Worm (Caenorhabditis elegans): ENCODE results near the gene dlc-4.

dlc-4 gene

DNA sequence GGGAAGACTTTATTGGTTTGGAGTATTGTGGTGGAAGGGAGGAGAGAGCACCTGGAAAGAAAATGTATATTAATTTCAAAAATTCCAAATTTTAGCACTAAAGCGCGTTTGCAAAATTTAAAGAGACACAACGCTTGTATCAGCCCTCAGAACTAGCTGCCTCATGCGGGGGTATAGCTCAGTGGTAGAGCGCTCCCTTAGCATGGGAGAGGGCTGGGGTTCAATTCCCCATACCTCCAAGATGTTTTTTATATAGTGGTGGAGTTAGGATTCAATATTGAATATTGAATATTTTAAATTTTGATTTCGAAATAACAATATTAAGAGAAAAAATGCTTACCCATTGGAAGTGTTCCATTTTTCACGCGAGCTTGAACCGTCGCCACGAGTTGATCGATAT lies 44.0 kb upstream of the dlc-4 start (continued):
- TF ChIP-seq dox-1 (GFP tag; IDR thresholded peaks at IDR 0.05), result no peak; the same call in 1 of the 2 replicates
- peak; percentile 94 for TF ChIP-seq attf-6 (GFP tag; IDR thresholded peaks at IDR 0.05)
- peak; percentile 58; the same call in 1 of the 2 replicates for TF ChIP-seq hsf-1 (GFP tag; IDR thresholded peaks at IDR 0.05)
- TF ChIP-seq nfya-2 (GFP tag; IDR thresholded peaks at IDR 0.05), result no peak
- TF ChIP-seq chd-7 (tag; optimal IDR thresholded peaks at IDR 0.05), result peak; percentile 62
- peak; percentile 64 for TF ChIP-seq F52B5.7 (tag; optimal IDR thresholded peaks at IDR 0.05)
- TF ChIP-seq B0035.1 (tag; optimal IDR thresholded peaks at IDR 0.05), result no peak
- no peak for TF ChIP-seq aptf-2 (GFP tag; conservative IDR thresholded peaks at IDR 0.05)
- TF ChIP-seq snpc-4 (GFP tag; optimal IDR thresholded peaks at IDR 0.05), result peak; percentile 86
- TF ChIP-seq snpc-4 (tag; optimal IDR thresholded peaks at IDR 0.05), result peak; percentile 50 to 95 (median 92)
- TF ChIP-seq ceh-100 (GFP tag; IDR thresholded peaks at IDR 0.05), result peak; percentile 68
- no peak for TF ChIP-seq hlh-26 (GFP tag; conservative IDR thresholded peaks at IDR 0.05)
- no peak for TF ChIP-seq Y79H2A.3 (GFP tag; conservative IDR thresholded peaks at IDR 0.05)
- TF ChIP-seq F57A8.1 (GFP tag; optimal IDR thresholded peaks at IDR 0.05), result no peak
- TF ChIP-seq nfyb-1 (GFP tag; IDR thresholded peaks at IDR 0.05), result peak; percentile 76
- no peak for TF ChIP-seq xnd-1 (tag; optimal IDR thresholded peaks at IDR 0.05)
- TF ChIP-seq fkh-3 (tag; optimal IDR thresholded peaks at IDR 0.05), result peak; percentile 71
- TF ChIP-seq mcd-1 (GFP tag; IDR thresholded peaks at IDR 0.05), result peak; percentile 69
- no peak for TF ChIP-seq akir-1 (GFP tag; optimal IDR thresholded peaks at IDR 0.05)
- TF ChIP-seq ceh-91 (GFP tag; IDR thresholded peaks at IDR 0.05), result no peak
- TF ChIP-seq tbx-9 (tag; optimal IDR thresholded peaks at IDR 0.05; ENCODE audit: borderline replicate concordance), result no peak
- no peak for TF ChIP-seq F10E7.11 (tag; optimal IDR thresholded peaks at IDR 0.05)
- TF ChIP-seq unc-130 (GFP tag; optimal IDR thresholded peaks at IDR 0.05), result no peak
- peak; percentile 55 for TF ChIP-seq lin-54 (GFP tag; optimal IDR thresholded peaks at IDR 0.05)
- peak; percentile 42 for TF ChIP-seq hlh-12 (tag; optimal IDR thresholded peaks at IDR 0.05)
- no peak for TF ChIP-seq lag-1 (GFP tag; IDR thresholded peaks at IDR 0.05)
- TF ChIP-seq Y95B8A.8 (GFP tag; IDR thresholded peaks at IDR 0.05), result no peak
- TF ChIP-seq madf-6 (GFP tag; IDR thresholded peaks at IDR 0.05), result peak; percentile 55
- peak; percentile 31 for TF ChIP-seq T26A5.8 (tag; optimal IDR thresholded peaks at IDR 0.05)
- no peak for TF ChIP-seq lir-1 (GFP tag; conservative IDR thresholded peaks at IDR 0.05)
- no peak for TF ChIP-seq B0019.2 (GFP tag; conservative IDR thresholded peaks at IDR 0.05)

DNA sequence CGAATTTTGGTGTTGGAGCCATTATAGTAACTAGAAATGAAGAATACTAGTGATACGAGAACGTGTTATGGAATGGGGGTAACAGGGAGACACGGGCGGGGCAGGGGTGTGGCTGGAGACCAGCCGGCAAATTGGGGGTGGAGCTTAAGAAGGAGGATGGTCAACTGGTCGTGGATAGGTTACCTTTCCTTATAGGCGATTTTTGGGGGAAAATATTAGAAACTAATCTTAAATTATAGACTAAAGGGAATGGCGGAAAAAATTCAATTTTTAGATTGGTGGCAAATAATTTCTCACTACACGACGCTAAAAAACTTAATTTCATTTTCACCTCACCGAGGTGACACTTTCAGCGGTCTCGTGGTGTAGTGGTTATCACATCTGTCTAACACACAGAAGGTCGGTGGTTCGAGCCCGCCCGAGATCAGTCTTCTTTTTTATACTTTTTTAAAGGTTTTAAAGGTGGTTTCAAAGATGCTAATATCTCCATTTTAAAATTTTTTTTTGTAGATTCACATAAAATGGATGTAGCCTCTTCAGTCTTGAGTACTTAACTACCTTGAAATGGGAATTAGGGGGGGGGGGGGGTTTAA lies 43.2 kb upstream of the dlc-4 start, which contains the start of gene Y65A5A.1:
Gene Y65A5A.1, minus strand, starts transcription at position 51 of the 593 bp plus-strand sequence.
- TF ChIP-seq ceh-27 (GFP tag; optimal IDR thresholded peaks at IDR 0.05) (no peak), C06A6.2 (GFP tag; conservative IDR thresholded peaks at IDR 0.05) (no peak), mcd-1 (GFP tag; IDR thresholded peaks at IDR 0.05) (peak; percentile 37; the same call in 1 of the 2 replicates), B0261.1 (tag; optimal IDR thresholded peaks at IDR 0.05) (peak; percentile 72), let-607 (tag; optimal IDR thresholded peaks at IDR 0.05) (peak in 1 of 2 experiments; percentile 9), Y56A3A.18 (GFP tag; IDR thresholded peaks at IDR 0.05) (0 out of 2 replicates have a peak, but pooled peaks have one; percentile 34), ceh-58 (GFP tag; IDR thresholded peaks at IDR 0.05) (no peak), Y95B8A.8 (GFP tag; IDR thresholded peaks at IDR 0.05) (no peak), repo-1 (tag; optimal IDR thresholded peaks at IDR 0.05) (peak; percentile 19), lsl-1 (GFP tag; optimal IDR thresholded peaks at IDR 0.05) (peak; percentile 11), ZK185.1 (tag; optimal IDR thresholded peaks at IDR 0.05; ENCODE audit: poor library complexity, severe bottlenecking) (peak; percentile 67), rcor-1 (GFP tag; IDR thresholded peaks at IDR 0.05) (peak; percentile 46; the same call in 1 of the 2 replicates), lir-1 (GFP tag; conservative IDR thresholded peaks at IDR 0.05) (no peak), cebp-1 (GFP tag; IDR thresholded peaks at IDR 0.05) (no peak), cebp-1 (tag; optimal IDR thresholded peaks at IDR 0.05) (peak; percentile 34), attf-6 (GFP tag; IDR thresholded peaks at IDR 0.05) (peak; percentile 93), ztf-18 (tag; optimal IDR thresholded peaks at IDR 0.05) (peak; percentile 61), ztf-25 (GFP tag; IDR thresholded peaks at IDR 0.05) (peak; percentile 70; the same call in 1 of the 2 replicates), tbp1 (GFP tag; optimal IDR thresholded peaks at IDR 0.05) (peak; percentile 89), madf-10 (tag; optimal IDR thresholded peaks at IDR 0.05) (peak; percentile 10), aptf-3 (GFP tag; IDR thresholded peaks at IDR 0.05) (peak; percentile 78; the same call in 1 of the 2 replicates)

All from whole organism, young adult.